Worm (Caenorhabditis elegans) whole organism, early embryonic: Measurements from ENCODE around the gene F20D6.6.

Experiments used
- B0310.2 ChIP-seq: sonication (generic microtip); optimal IDR thresholded peaks from 2 replicates; lab custom pipeline; 2016; ENCODE audit warnings: mild to moderate bottlenecking, missing genetic modification characterization, missing compliant biosample characterization
- F13C5.2 ChIP-seq: sonication (generic microtip); optimal IDR thresholded peaks from 2 replicates; lab custom pipeline; 2017; ENCODE audit warnings: mild to moderate bottlenecking, missing genetic modification characterization, inconsistent platforms, missing compliant biosample characterization
- aly-1 ChIP-seq: sonication (generic microtip); optimal IDR thresholded peaks from 2 replicates; lab custom pipeline; 2016; ENCODE audit warnings: missing genetic modification characterization, missing compliant biosample characterization
- ama-1 ChIP-seq: fragments of 150-350 bp; optimal IDR thresholded peaks from 2 replicates; lab custom pipeline; 2014
- ceh-13 ChIP-seq: fragments of 200-800 bp; sonication (Bioruptor generic); optimal IDR thresholded peaks from 2 replicates; lab custom pipeline; 2018; ENCODE audit warnings: mild to moderate bottlenecking, missing genetic modification characterization, missing compliant biosample characterization
- ceh-36 ChIP-seq: sonication (generic microtip); optimal IDR thresholded peaks from 2 replicates; lab custom pipeline; 2016; ENCODE audit warnings: missing genetic modification characterization, inconsistent platforms, missing compliant biosample characterization
- ets-7 ChIP-seq: sonication (generic microtip); optimal IDR thresholded peaks from 2 replicates; lab custom pipeline; 2016; ENCODE audit warnings: missing genotype, missing genetic modification characterization, missing compliant biosample characterization
- flt-1 ChIP-seq: fragments of 200-800 bp; sonication (Bioruptor generic); IDR thresholded peaks from 2 replicates; pipeline ENCODE4 v1.3.6; 2022; ENCODE audit warnings: missing genetic modification characterization, missing compliant biosample characterization
- hmbx-1 ChIP-seq: sonication (generic microtip); optimal IDR thresholded peaks from 2 replicates; lab custom pipeline; 2016; ENCODE audit warnings: mild to moderate bottlenecking, missing genetic modification characterization, missing compliant biosample characterization
- hmg-4 ChIP-seq: fragments of 200-800 bp; sonication (Bioruptor generic); optimal IDR thresholded peaks from 2 replicates; lab custom pipeline; 2018; ENCODE audit warnings: mild to moderate bottlenecking, missing genetic modification characterization, missing compliant biosample characterization
- hnd-1 ChIP-seq: sonication (generic microtip); optimal IDR thresholded peaks from 2 replicates; lab custom pipeline; 2016; ENCODE audit warnings: missing genetic modification characterization, missing compliant biosample characterization
- pes-1 ChIP-seq: fragments of 200-800 bp; sonication (Bioruptor generic); IDR thresholded peaks from 2 replicates; pipeline ENCODE4 v1.3.6; 2022; ENCODE audit warnings: missing genetic modification reagents, missing genetic modification characterization, missing compliant biosample characterization
- scrt-1 ChIP-seq: fragments of 200-800 bp; sonication (Bioruptor generic); IDR thresholded peaks from 2 replicates; pipeline ENCODE4 v1.3.6; 2022; ENCODE audit warnings: missing genetic modification characterization, missing compliant biosample characterization
- sea-1 ChIP-seq: fragments of 200-800 bp; sonication (Bioruptor generic); conservative IDR thresholded peaks from 2 replicates; pipeline ENCODE4 v1.3.6; 2022; ENCODE audit warnings: missing genetic modification characterization, missing compliant biosample characterization
- tbx-11 ChIP-seq: fragments of 200-800 bp; sonication (Bioruptor generic); IDR thresholded peaks from 2 replicates; pipeline ENCODE4 v1.3.6; 2022; ENCODE audit warnings: missing genetic modification characterization, missing compliant biosample characterization
- tbx-37 ChIP-seq: fragments of 200-800 bp; sonication (Bioruptor generic); conservative IDR thresholded peaks from 2 replicates; pipeline ENCODE4 v1.3.6; 2022; ENCODE audit warnings: missing genetic modification reagents, missing genetic modification characterization, missing compliant biosample characterization
- tra-4 ChIP-seq: sonication (generic microtip); optimal IDR thresholded peaks from 2 replicates; lab custom pipeline; 2017; ENCODE audit warnings: missing genetic modification characterization, missing compliant biosample characterization

The F20D6.6 gene

DNA sequence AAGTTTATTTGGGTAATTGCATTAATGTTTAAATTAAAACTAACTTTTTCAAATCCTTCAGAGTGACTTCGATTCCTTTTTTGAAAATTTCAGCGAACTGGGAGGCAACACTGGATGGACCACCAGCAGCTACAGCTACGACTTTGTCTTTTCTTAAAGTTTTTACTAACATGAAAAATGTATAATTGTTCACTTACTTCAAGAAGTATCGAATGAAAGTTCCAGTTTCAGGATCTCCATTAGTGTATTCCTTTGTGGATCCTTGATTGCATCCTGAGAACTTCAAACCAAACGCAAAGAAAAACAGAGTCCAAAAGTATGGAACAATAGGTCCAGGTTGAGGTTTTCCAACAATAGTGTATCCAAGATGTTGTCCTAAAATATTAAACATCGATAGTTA lies 37.3 kb downstream of the F20D6.6 start:
- TF ChIP-seq flt-1 (GFP tag; lab: Robert Waterston, UW), result no peak
- no peak for TF ChIP-seq scrt-1 (GFP tag; lab: Robert Waterston, UW)
- TF ChIP-seq tbx-37 (GFP tag; lab: Robert Waterston, UW), result no peak
- no peak for TF ChIP-seq hmg-4 (GFP tag; lab: Kevin White, UChicago)
- TF ChIP-seq pes-1 (GFP tag; lab: Robert Waterston, UW), result no peak
- no peak for TF ChIP-seq tbx-11
- TF ChIP-seq tra-4 (tag; lab: Kevin White, UChicago), result no peak
- TF ChIP-seq sea-1 (GFP tag; lab: Robert Waterston, UW), result no peak

DNA sequence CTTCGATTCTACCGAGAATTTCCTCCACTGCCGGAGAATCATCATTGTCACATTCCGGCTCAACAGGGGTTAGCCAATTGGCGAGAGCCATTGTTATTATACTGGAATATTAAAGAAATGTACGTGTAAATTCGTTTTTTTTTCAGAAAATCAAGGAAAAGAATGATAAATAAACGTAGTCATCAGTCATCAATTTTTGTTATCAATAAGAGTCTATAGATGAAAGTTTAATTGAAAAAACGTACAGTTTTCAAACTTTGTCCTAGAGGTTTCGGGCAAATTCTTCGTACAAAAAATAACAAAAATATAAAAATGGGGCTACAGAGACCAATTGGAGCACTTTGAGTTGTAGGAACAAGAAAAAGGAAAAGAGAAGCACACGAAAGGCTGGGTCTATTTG lies 39.3 kb downstream of the F20D6.6 start, which contains the start of gene F20D6.11:
F20D6.11 (minus strand) TSS at position 101 of the 400 bp plus-strand sequence.
- no peak for TF ChIP-seq B0310.2 (tag; lab: Kevin White, UChicago)
- TF ChIP-seq ets-7 (tag; lab: Kevin White, UChicago), result no peak
- TF ChIP-seq tbx-11, result no peak
- TF ChIP-seq ceh-36 (tag; lab: Kevin White, UChicago), result no peak

DNA sequence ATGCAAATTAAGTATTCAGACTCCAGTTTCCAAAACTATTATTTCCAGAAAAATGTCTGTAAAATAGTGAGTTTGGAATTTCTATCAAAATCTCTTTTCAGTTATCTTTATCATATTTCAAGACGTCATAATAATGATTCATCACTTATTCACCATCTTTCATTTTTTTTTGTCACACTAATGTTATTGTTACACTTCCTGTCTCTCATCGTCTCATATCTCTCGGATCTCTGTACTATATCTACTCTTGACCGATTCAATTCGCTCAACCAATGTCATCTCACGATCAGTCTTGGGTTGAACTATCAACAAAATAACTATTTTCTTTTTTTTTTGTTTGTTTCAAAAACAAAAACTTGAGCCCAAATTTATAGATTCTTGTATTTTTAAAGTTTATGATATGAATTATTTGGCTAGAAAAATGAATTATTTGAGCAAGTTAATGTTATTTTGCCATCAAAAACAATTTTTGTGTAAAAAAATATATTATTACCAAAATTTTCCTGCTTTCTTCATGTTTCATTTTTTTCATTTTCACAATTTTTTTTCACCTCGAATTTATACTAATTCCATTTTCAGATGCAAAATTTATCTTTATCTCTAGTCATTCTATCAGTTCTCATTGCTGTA lies 41.6 kb downstream of the F20D6.6 start, which contains the start of gene cri-2:
cri-2 (plus strand) TSS at position 580 of the 630 bp plus-strand sequence.
- no peak for TF ChIP-seq aly-1 (tag; lab: Kevin White, UChicago)
- no peak for TF ChIP-seq ceh-36 (tag; lab: Kevin White, UChicago)
- no peak for TF ChIP-seq ceh-13
- TF ChIP-seq hmg-4 (GFP tag; lab: Kevin White, UChicago), result no peak
- no peak for TF ChIP-seq hnd-1 (tag; lab: Kevin White, UChicago)
- no peak for TF ChIP-seq hmbx-1 (tag; lab: Kevin White, UChicago)
- no peak for TF ChIP-seq pes-1 (GFP tag; lab: Robert Waterston, UW)
- TF ChIP-seq tra-4 (tag; lab: Kevin White, UChicago), result no peak
- TF ChIP-seq ama-1, result no peak
- TF ChIP-seq B0310.2 (tag; lab: Kevin White, UChicago), result no peak
- no peak for TF ChIP-seq F13C5.2 (tag; lab: Kevin White, UChicago)
- no peak for TF ChIP-seq flt-1 (GFP tag; lab: Robert Waterston, UW)
- TF ChIP-seq sea-1 (GFP tag; lab: Robert Waterston, UW), result no peak
- no peak for TF ChIP-seq tbx-11

DNA sequence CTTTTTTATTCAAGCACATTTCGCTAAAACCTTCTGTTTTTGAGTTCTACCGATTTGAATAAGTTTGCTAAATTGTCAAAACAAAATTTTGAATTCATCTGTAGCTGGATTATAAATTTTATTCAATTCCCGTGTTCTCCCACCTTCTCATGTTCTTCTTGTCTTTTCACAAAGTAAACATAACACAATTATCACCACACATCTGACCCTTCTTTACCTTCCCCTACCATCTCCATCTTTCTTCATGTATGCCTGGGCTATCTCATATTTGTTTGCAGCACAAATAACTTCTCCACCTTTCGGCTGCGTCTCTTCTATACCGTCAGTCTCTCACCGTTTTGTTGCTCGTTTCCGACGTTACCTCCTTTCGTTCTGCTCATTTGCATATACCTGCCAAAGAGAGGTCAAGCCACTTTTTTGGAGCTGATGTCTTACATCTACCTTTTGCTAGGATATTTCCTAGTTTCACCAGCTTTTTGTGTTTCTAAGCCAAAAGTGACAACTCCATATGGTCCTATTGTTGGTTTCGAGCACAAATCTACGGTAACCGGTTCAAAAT lies 43.4 kb downstream of the F20D6.6 start, which contains the start of gene cest-17:
cest-17 (plus strand) TSS at position 248 of the 559 bp plus-strand sequence.
- no peak for TF ChIP-seq ceh-13
- no peak for TF ChIP-seq hnd-1 (tag; lab: Kevin White, UChicago)
- no peak for TF ChIP-seq tra-4 (tag; lab: Kevin White, UChicago)
- TF ChIP-seq F13C5.2 (tag; lab: Kevin White, UChicago), result no peak
- TF ChIP-seq hmg-4 (GFP tag; lab: Kevin White, UChicago), result no peak
- no peak for TF ChIP-seq hmbx-1 (tag; lab: Kevin White, UChicago)
- TF ChIP-seq scrt-1 (GFP tag; lab: Robert Waterston, UW), result no peak
- TF ChIP-seq aly-1 (tag; lab: Kevin White, UChicago), result no peak
- no peak for TF ChIP-seq tbx-37 (GFP tag; lab: Robert Waterston, UW)
- TF ChIP-seq flt-1 (GFP tag; lab: Robert Waterston, UW), result no peak
- TF ChIP-seq B0310.2 (tag; lab: Kevin White, UChicago), result no peak
- no peak for TF ChIP-seq ama-1
- no peak for TF ChIP-seq ets-7 (tag; lab: Kevin White, UChicago)

DNA sequence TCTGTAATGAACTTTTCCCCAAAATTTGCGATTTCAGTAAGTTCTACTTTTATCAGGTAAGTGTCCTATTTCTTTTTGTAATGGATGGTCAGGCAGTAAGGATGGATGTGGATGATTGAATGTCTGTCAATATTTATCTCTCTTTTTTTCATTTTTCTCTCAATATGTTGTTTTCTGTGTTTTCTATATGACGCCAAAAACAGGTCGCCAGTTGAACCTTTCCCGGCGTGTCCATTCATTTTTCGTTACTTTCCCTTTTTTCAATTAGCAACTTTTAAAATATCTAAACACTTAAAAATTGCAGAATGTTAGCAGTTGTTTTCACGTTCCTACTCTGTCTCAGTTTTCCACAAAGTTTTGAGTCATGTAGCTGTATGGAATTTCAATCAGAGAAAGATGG lies 47.2 kb downstream of the F20D6.6 start, which contains the start of gene timp-1:
timp-1 (plus strand) TSS at position 305 of the 400 bp plus-strand sequence.
- no peak for TF ChIP-seq sea-1 (GFP tag; lab: Robert Waterston, UW)
- TF ChIP-seq hnd-1 (tag; lab: Kevin White, UChicago), result no peak
- TF ChIP-seq tbx-37 (GFP tag; lab: Robert Waterston, UW), result no peak
- TF ChIP-seq B0310.2 (tag; lab: Kevin White, UChicago), result no peak
- TF ChIP-seq ceh-13, result no peak
- no peak for TF ChIP-seq ets-7 (tag; lab: Kevin White, UChicago)
- no peak for TF ChIP-seq aly-1 (tag; lab: Kevin White, UChicago)
- no peak for TF ChIP-seq scrt-1 (GFP tag; lab: Robert Waterston, UW)
- no peak for TF ChIP-seq ceh-36 (tag; lab: Kevin White, UChicago)
- TF ChIP-seq hmbx-1 (tag; lab: Kevin White, UChicago), result no peak
- no peak for TF ChIP-seq tra-4 (tag; lab: Kevin White, UChicago)
- no peak for TF ChIP-seq tbx-11
- TF ChIP-seq flt-1 (GFP tag; lab: Robert Waterston, UW), result no peak
- no peak for TF ChIP-seq pes-1 (GFP tag; lab: Robert Waterston, UW)

DNA sequence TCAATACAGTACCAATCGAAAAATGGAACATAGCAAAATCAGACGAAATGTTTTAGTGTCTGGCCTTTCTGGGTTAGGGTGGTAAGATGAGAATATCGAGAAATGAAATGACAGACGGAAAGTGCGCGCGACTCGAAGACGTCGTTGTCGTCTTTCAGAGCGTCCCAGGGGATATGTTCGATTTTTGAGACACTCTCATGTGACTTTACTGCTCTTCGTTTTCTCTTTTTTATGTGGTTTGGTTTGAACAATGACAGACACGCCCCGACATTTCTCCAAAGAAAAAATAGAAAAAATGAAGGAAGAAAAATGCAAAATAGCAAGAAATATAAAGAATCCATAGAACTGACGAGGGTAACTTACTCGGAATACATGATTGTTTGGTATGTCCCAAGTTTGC lies 50.8 kb downstream of the F20D6.6 start:
- TF ChIP-seq ceh-36 (tag; lab: Kevin White, UChicago), result no peak
- no peak for TF ChIP-seq ceh-13
- TF ChIP-seq hmg-4 (GFP tag; lab: Kevin White, UChicago), result no peak
- no peak for TF ChIP-seq hnd-1 (tag; lab: Kevin White, UChicago)
- TF ChIP-seq ets-7 (tag; lab: Kevin White, UChicago), result no peak
- no peak for TF ChIP-seq tra-4 (tag; lab: Kevin White, UChicago)
- no peak for TF ChIP-seq tbx-37 (GFP tag; lab: Robert Waterston, UW)
- no peak for TF ChIP-seq ama-1
- TF ChIP-seq sea-1 (GFP tag; lab: Robert Waterston, UW), result no peak
- no peak for TF ChIP-seq pes-1 (GFP tag; lab: Robert Waterston, UW)
- TF ChIP-seq flt-1 (GFP tag; lab: Robert Waterston, UW), result no peak
- no peak for TF ChIP-seq hmbx-1 (tag; lab: Kevin White, UChicago)
- TF ChIP-seq F13C5.2 (tag; lab: Kevin White, UChicago), result no peak
- no peak for TF ChIP-seq B0310.2 (tag; lab: Kevin White, UChicago)
